Worm (Caenorhabditis elegans) whole organism, early embryonic: ENCODE data around the gene bath-19.

Source experiments
- B0310.2 ChIP-seq: sonication (generic microtip); optimal IDR thresholded peaks from 2 replicates; lab custom pipeline; 2016; ENCODE audit warnings: mild to moderate bottlenecking, missing genetic modification characterization, missing compliant biosample characterization
- F13C5.2 ChIP-seq: sonication (generic microtip); optimal IDR thresholded peaks from 2 replicates; lab custom pipeline; 2017; ENCODE audit warnings: mild to moderate bottlenecking, missing genetic modification characterization, inconsistent platforms, missing compliant biosample characterization
- aly-1 ChIP-seq: sonication (generic microtip); optimal IDR thresholded peaks from 2 replicates; lab custom pipeline; 2016; ENCODE audit warnings: missing genetic modification characterization, missing compliant biosample characterization
- ama-1 ChIP-seq: fragments of 150-350 bp; optimal IDR thresholded peaks from 2 replicates; lab custom pipeline; 2014
- ceh-36 ChIP-seq: sonication (generic microtip); optimal IDR thresholded peaks from 2 replicates; lab custom pipeline; 2016; ENCODE audit warnings: missing genetic modification characterization, inconsistent platforms, missing compliant biosample characterization
- hmbx-1 ChIP-seq: sonication (generic microtip); optimal IDR thresholded peaks from 2 replicates; lab custom pipeline; 2016; ENCODE audit warnings: mild to moderate bottlenecking, missing genetic modification characterization, missing compliant biosample characterization
- pes-1 ChIP-seq: fragments of 200-800 bp; sonication (Bioruptor generic); IDR thresholded peaks from 2 replicates; pipeline ENCODE4 v1.3.6; 2022; ENCODE audit warnings: missing genetic modification reagents, missing genetic modification characterization, missing compliant biosample characterization
- tra-4 ChIP-seq: sonication (generic microtip); optimal IDR thresholded peaks from 2 replicates; lab custom pipeline; 2017; ENCODE audit warnings: missing genetic modification characterization, missing compliant biosample characterization

DNA sequence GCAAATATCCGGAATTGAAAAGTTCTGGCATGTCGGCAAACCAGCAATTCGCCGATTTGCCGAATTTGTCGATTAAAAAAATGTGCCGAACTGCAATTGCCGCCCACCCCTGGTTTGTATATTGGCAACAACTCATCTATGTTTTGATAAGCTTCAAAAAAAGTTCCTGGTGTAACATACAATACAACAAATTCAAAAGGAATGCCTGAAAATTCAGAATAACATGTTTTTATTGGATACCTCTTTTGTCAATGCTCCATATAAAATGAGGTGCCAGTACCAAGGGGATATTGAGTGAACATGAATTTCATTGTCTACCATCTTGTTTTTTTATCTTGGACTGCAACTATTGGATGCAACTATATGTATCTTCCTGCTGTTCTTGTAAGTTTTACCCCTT lies 42.1 kb upstream of the bath-19 start, which contains the start of gene T16A1.4:
- no peak for TF ChIP-seq hmbx-1 (tag; lab: Kevin White, UChicago)
- no peak for TF ChIP-seq ama-1 (lab: Kevin White, UChicago)
- TF ChIP-seq F13C5.2 (tag; lab: Kevin White, UChicago): no peak
- no peak for TF ChIP-seq aly-1
- TF ChIP-seq pes-1 (GFP tag; lab: Robert Waterston, UW): no peak
- no peak for TF ChIP-seq B0310.2 (tag; lab: Kevin White, UChicago)
- TF ChIP-seq ceh-36 (tag; lab: Kevin White, UChicago): no peak
- TF ChIP-seq tra-4 (tag; lab: Kevin White, UChicago): no peak
